Worm (Caenorhabditis elegans): ENCODE data around the gene F14F7.4.

Gene F14F7.4

DNA sequence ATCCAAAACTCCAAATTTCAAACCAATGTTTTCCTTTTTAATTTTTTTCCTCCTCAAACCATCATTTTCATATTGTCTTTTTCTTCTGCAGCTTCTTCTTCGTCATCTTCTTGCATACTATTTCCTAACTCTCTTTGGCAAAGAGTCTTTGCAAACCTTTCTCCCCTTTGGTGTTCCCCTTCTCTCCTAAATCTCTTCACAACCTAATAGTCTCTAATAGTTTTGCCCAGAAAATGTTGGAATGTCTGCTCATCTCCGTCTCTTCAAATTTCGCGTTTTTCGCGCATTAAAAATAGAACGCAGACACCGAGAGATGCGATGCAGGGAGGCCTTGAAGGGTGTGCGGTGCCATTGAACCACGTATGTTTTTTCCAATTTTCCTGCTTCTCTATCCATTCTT, 27.4 kb downstream of the F14F7.4 start, which contains the start of gene ZK1010.10:
TSS of gene ZK1010.10 (plus strand) at position 286 of the 400 bp plus-strand sequence.
- TF ChIP-seq pha-4 (tag; optimal IDR thresholded peaks at IDR 0.05) (peak; percentile 6), lsy-2 (tag; optimal IDR thresholded peaks at IDR 0.05) (peak; percentile 40), M03D4.4 (tag; optimal IDR thresholded peaks at IDR 0.05) (no peak), sptf-1 (tag; optimal IDR thresholded peaks at IDR 0.05) (peak; percentile 32), unc-120 (tag; optimal IDR thresholded peaks at IDR 0.05; ENCODE audit: poor library complexity, severe bottlenecking) (peak; percentile 58), mep-1 (tag; optimal IDR thresholded peaks at IDR 0.05) (peak; percentile 63), zip-8 (tag; optimal IDR thresholded peaks at IDR 0.05) (no peak), unc-39 (tag; optimal IDR thresholded peaks at IDR 0.05) (no peak), ceh-39 (tag; optimal IDR thresholded peaks at IDR 0.05) (no peak), ces-1 (GFP tag; optimal IDR thresholded peaks at IDR 0.05) (peak; percentile 95), nhr-237 (tag; optimal IDR thresholded peaks at IDR 0.05) (peak; percentile 59)

DNA sequence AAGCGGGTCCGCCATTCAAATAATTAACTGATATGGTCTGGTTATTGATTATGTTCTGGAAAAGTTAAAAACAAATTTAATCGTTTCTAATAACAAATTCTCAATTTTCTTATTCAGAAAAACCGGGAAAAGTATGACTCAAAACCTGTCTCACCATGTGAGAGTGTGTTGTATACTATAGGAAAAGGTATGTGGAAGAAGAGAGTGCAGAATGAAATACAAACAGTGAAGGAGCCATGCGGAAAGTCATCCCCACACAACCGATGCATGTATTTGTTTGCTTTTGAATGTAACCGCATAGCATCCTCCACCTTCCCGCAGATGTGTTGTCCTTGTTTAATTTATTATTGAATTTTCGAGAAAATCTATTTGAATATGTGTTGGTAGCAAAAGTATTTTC, 29.1 kb downstream of the F14F7.4 start, which contains the start of gene ZK1010.8:
TSS of gene ZK1010.8 (minus strand) at position 214 of the 400 bp plus-strand sequence.
- TF ChIP-seq pha-4 (tag; optimal IDR thresholded peaks at IDR 0.05) (peak; percentile 34), sem-2 (GFP tag; optimal IDR thresholded peaks at IDR 0.05) (no peak)

DNA sequence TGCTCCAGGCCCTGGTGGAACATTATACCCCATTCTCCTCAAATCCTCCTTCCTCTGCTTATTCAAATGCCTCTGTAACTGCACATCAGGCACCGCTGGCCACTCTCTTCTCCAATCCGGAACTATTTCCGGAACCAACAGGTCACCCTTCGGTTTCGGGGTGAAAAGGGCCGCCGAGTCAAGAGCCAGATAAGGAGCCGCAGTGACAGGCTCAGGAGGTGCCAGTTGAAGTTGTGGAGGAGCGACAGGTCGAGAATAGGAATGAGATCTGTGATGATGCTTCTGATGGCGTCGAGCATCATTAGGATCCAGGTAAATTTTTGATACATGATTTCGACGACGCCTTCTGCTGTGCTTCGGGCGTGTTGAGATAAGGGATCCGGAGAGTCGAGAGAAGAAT, 31.3 kb downstream of the F14F7.4 start:
- no peak for TF ChIP-seq tbx-8 (GFP tag; optimal IDR thresholded peaks at IDR 0.05)
- TF ChIP-seq lsy-2 (tag; optimal IDR thresholded peaks at IDR 0.05), result no peak
- no peak for TF ChIP-seq hlh-1 (tag; optimal IDR thresholded peaks at IDR 0.05)
- TF ChIP-seq zip-8 (tag; optimal IDR thresholded peaks at IDR 0.05), result no peak
- no peak for TF ChIP-seq sem-2 (GFP tag; optimal IDR thresholded peaks at IDR 0.05)
- TF ChIP-seq elt-3 (tag; optimal IDR thresholded peaks at IDR 0.05), result no peak
- no peak for TF ChIP-seq mab-5 (tag; optimal IDR thresholded peaks at IDR 0.05)
- no peak for TF ChIP-seq lin-32 (GFP tag; optimal IDR thresholded peaks at IDR 0.05)
- no peak for TF ChIP-seq nhr-28 (tag; optimal IDR thresholded peaks at IDR 0.05)
- TF ChIP-seq ceh-83 (GFP tag; optimal IDR thresholded peaks at IDR 0.05), result no peak
- TF ChIP-seq nhr-2 (tag; optimal IDR thresholded peaks at IDR 0.05), result no peak
- TF ChIP-seq lin-13 (tag; optimal IDR thresholded peaks at IDR 0.05), result no peak
- no peak for TF ChIP-seq mep-1 (tag; optimal IDR thresholded peaks at IDR 0.05)
- TF ChIP-seq cnd-1 (tag; optimal IDR thresholded peaks at IDR 0.05), result no peak
- TF ChIP-seq ceh-43 (GFP tag; optimal IDR thresholded peaks at IDR 0.05), result no peak
- no peak for TF ChIP-seq ceh-39 (tag; optimal IDR thresholded peaks at IDR 0.05)

DNA sequence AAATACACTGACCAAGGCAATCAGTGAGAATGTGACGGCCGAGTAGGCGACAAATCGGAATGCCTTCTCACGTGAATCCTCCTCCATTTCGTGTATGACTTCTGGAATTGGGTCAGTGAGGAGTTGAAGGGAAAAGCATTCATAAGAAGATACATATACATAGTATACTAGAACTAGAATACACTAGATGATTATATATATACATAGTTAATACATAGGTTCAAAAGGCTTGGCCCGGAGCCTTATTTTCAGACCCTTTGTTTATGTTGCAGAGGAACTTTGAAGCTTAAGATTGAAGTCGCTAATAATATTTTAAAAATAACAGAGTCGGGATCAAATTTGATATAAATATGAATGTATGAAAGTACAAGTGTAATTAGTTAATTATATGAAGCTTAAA, 35.9 kb downstream of the F14F7.4 start, which contains the start of gene col-97:
TSS of gene col-97 (minus strand) at position 101 of the 400 bp plus-strand sequence.
- TF ChIP-seq sptf-1 (tag; optimal IDR thresholded peaks at IDR 0.05) (no peak), ces-1 (GFP tag; optimal IDR thresholded peaks at IDR 0.05) (no peak), nhr-237 (tag; optimal IDR thresholded peaks at IDR 0.05) (no peak), M03D4.4 (tag; optimal IDR thresholded peaks at IDR 0.05) (no peak), unc-120 (tag; optimal IDR thresholded peaks at IDR 0.05; ENCODE audit: poor library complexity, severe bottlenecking) (no peak), nhr-76 (tag; optimal IDR thresholded peaks at IDR 0.05) (no peak), lin-32 (GFP tag; optimal IDR thresholded peaks at IDR 0.05) (no peak), hlh-1 (tag; optimal IDR thresholded peaks at IDR 0.05) (no peak), lin-13 (tag; optimal IDR thresholded peaks at IDR 0.05) (no peak), drap-1 (GFP tag; optimal IDR thresholded peaks at IDR 0.05) (no peak), blmp-1 (tag; optimal IDR thresholded peaks at IDR 0.05) (no peak)

DNA sequence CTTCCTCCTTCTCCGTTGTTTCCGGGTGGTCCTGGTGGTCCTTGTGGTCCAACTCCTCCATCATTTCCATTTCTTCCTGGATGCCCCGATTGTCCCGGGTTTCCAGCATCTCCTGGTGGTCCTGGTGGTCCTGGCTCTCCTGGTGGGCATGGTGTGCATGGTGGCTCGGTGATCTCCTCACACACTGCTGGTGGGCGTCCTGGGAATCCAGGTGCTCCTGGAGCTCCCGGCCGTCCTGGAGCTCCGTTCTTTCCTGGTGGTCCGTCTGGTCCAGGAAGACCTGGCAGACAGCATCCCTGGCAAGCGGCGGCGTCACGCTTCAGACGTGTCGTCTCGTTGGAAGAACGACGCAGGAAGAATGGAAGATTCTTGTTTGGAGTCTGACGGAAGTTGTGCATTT, 36.5 kb downstream of the F14F7.4 start:
- TF ChIP-seq M03D4.4 (tag; optimal IDR thresholded peaks at IDR 0.05) (no peak), nhr-76 (tag; optimal IDR thresholded peaks at IDR 0.05) (no peak), zip-8 (tag; optimal IDR thresholded peaks at IDR 0.05) (no peak)

DNA sequence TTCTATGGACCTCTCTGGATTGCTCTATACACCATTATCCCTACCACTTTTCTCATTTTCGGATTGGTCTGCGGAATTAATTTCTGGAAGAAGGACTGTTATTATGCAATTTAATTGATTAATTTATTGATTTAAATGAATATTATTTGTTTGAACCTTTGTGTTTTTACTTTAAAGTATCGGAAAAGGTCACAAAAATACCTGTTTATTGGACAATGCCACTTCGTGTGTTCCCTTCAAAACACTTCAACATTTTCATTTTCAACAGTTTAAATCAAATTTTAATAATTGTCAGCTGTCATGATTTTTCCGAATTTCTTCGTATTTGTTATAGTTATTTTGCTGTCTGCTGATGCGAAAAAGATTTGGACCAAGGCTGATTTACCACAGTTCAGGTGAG, 38.5 kb downstream of the F14F7.4 start, which contains the start of gene ZK1010.12:
TSS of gene ZK1010.12 (plus strand) at position 301 of the 400 bp plus-strand sequence.
- TF ChIP-seq ham-2 (GFP tag; optimal IDR thresholded peaks at IDR 0.05), result no peak
- no peak for TF ChIP-seq lsy-2 (tag; optimal IDR thresholded peaks at IDR 0.05)
- no peak for TF ChIP-seq ceh-43 (GFP tag; optimal IDR thresholded peaks at IDR 0.05)
- TF ChIP-seq elt-1 (tag; optimal IDR thresholded peaks at IDR 0.05; ENCODE audit: borderline replicate concordance, insufficient read depth), result no peak
- no peak for TF ChIP-seq unc-39 (tag; optimal IDR thresholded peaks at IDR 0.05)
- no peak for TF ChIP-seq drap-1 (GFP tag; optimal IDR thresholded peaks at IDR 0.05)
- TF ChIP-seq cnd-1 (tag; optimal IDR thresholded peaks at IDR 0.05), result no peak
- TF ChIP-seq nhr-2 (tag; optimal IDR thresholded peaks at IDR 0.05), result no peak
- no peak for TF ChIP-seq unc-62 (GFP tag; optimal IDR thresholded peaks at IDR 0.05)
- no peak for TF ChIP-seq mab-5 (tag; optimal IDR thresholded peaks at IDR 0.05)
- TF ChIP-seq sem-2 (GFP tag; optimal IDR thresholded peaks at IDR 0.05), result no peak
- TF ChIP-seq bed-3 (GFP tag; optimal IDR thresholded peaks at IDR 0.05), result no peak
- no peak for TF ChIP-seq ceh-39 (tag; optimal IDR thresholded peaks at IDR 0.05)
- TF ChIP-seq ceh-83 (GFP tag; optimal IDR thresholded peaks at IDR 0.05), result no peak

All from whole organism, mixed stage, embryonic.